Worm (Caenorhabditis elegans) whole organism, early embryonic: Measurements from ENCODE around the gene kbp-1.

Experiments
- aly-1 ChIP-seq: sonication (generic microtip); optimal IDR thresholded peaks from 2 replicates; lab custom pipeline; 2016; ENCODE audit warnings: missing genetic modification characterization, missing compliant biosample characterization
- ama-1 ChIP-seq: fragments of 150-350 bp; optimal IDR thresholded peaks from 2 replicates; lab custom pipeline; 2014
- tra-4 ChIP-seq: sonication (generic microtip); optimal IDR thresholded peaks from 2 replicates; lab custom pipeline; 2017; ENCODE audit warnings: missing genetic modification characterization, missing compliant biosample characterization

DNA sequence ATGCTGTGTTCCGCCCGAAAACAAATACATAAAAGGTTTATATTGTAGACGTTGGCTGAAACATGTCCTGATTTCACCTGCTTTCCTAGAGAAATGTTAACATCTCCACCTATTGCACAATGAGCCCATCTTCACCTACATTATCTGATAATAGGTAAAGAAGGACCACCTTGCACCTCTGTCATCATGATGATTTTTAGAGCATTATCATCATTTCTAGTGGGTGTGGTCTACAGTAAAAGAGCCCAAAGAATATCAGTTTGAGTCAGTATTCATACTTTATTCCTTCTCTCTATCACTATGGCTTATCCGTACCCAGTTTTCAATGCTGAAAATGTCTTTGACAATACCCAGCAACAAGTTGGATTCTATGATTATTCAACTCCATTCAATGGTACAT lies 14.8 kb downstream of the kbp-1 start, which contains the start of gene med-2:
- TF ChIP-seq ama-1 (lab: Kevin White, UChicago) (no peak), aly-1 (tag; lab: Kevin White, UChicago) (no peak), tra-4 (tag; lab: Kevin White, UChicago) (no peak)
